Worm (Caenorhabditis elegans) whole organism, midembryonic: ENCODE measurements around the gene str-111.
A peak's percentile ranks its signal among the peaks of the same experiment; 100 is the strongest.

Experiments
- T22C8.4 ChIP-seq: fragments of 200-800 bp; sonication (Bioruptor generic); IDR thresholded peaks from 2 replicates; pipeline ENCODE4 v1.3.6; 2022; ENCODE audit warnings: missing genetic modification characterization, missing compliant biosample characterization
- cog-1 ChIP-seq: sonication (generic microtip); optimal IDR thresholded peaks from 2 replicates; lab custom pipeline; 2016; ENCODE audit warnings: missing genetic modification characterization, missing compliant biosample characterization
- flt-1 ChIP-seq: fragments of 200-800 bp; sonication (Bioruptor generic); IDR thresholded peaks from 2 replicates; pipeline ENCODE4 v1.3.6; 2022; ENCODE audit warnings: missing genetic modification characterization, missing compliant biosample characterization
- klf-2 ChIP-seq: fragments of 200-800 bp; sonication (Bioruptor generic); conservative IDR thresholded peaks from 2 replicates; pipeline ENCODE4 v1.3.6; 2022; ENCODE audit warnings: missing genetic modification reagents, missing genetic modification characterization, missing compliant biosample characterization
- med-1 ChIP-seq: sonication (generic microtip); optimal IDR thresholded peaks from 2 replicates; lab custom pipeline; 2017; ENCODE audit warnings: missing genetic modification characterization, mild to moderate bottlenecking, missing compliant biosample characterization, antibody characterized with exemption, missing genetic modification reagents; ENCODE audit not compliant: insufficient read depth
- ref-1 ChIP-seq: fragments of 200-800 bp; sonication (Bioruptor generic); conservative IDR thresholded peaks from 2 replicates; pipeline ENCODE4 v1.3.6; 2022; ENCODE audit warnings: missing genetic modification reagents, missing genetic modification characterization, missing compliant biosample characterization
- tab-1 ChIP-seq: fragments of 200-800 bp; sonication (Bioruptor generic); IDR thresholded peaks from 2 replicates; pipeline ENCODE4 v1.3.6; 2022; ENCODE audit warnings: missing genetic modification characterization, missing compliant biosample characterization
- ztf-23 ChIP-seq: fragments of 200-800 bp; sonication (Bioruptor generic); IDR thresholded peaks from 2 replicates; pipeline ENCODE4 v1.3.6; 2022; ENCODE audit warnings: missing genetic modification reagents, missing genetic modification characterization, missing compliant biosample characterization
- ztf-29 ChIP-seq: fragments of 200-800 bp; sonication (Bioruptor generic); IDR thresholded peaks from 2 replicates; pipeline ENCODE4 v1.3.6; 2022; ENCODE audit warnings: missing genetic modification reagents, missing genetic modification characterization, missing compliant biosample characterization

Gene str-111

ce11 chrV:16169026-16169425, at the start of gene str-111:
Gene str-111 (minus strand): TSS chrV:16169126.
- TF ChIP-seq flt-1 (GFP tag; lab: Robert Waterston, UW) (no peak), T22C8.4 (GFP tag; lab: Robert Waterston, UW) (no peak), ztf-23 (GFP tag; lab: Robert Waterston, UW) (no peak), med-1 (GFP tag; lab: Kevin White, UChicago) (no peak), tab-1 (GFP tag; lab: Robert Waterston, UW) (no peak), ztf-29 (GFP tag; lab: Robert Waterston, UW) (no peak), ref-1 (GFP tag; lab: Robert Waterston, UW) (no peak), cog-1 (tag; lab: Kevin White, UChicago) (no peak), klf-2 (GFP tag; lab: Robert Waterston, UW) (no peak)

DNA sequence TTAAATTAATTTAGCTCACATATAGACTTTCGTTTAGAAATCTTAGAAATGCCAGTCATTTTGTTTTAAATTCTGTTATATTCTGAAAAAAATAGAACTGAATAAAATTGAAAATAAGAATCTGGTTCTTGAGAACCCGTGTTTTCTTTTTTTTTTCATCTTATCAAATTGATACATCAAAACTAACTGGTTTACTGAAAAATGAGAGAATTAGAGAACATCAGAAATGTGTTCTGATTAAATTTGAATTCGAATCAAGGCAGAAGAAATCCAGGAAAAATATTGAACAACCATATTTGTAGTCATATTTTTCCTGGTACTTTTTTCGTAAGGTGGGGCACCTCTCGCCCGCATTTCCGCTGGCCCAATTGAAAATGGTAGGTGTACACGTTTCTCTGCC, 49.6 kb upstream of the str-111 start, which contains the start of gene F11A5.15:
F11A5.15 (minus strand) TSS at position 101 of the 400 bp plus-strand sequence.
- TF ChIP-seq med-1 (GFP tag; lab: Kevin White, UChicago) (no peak), cog-1 (tag; lab: Kevin White, UChicago) (no peak), T22C8.4 (GFP tag; lab: Robert Waterston, UW) (no peak), ztf-29 (GFP tag; lab: Robert Waterston, UW) (no peak), ref-1 (GFP tag; lab: Robert Waterston, UW) (no peak), klf-2 (GFP tag; lab: Robert Waterston, UW) (no peak), ztf-23 (GFP tag; lab: Robert Waterston, UW) (no peak), flt-1 (GFP tag; lab: Robert Waterston, UW) (no peak), tab-1 (GFP tag; lab: Robert Waterston, UW) (no peak)

DNA sequence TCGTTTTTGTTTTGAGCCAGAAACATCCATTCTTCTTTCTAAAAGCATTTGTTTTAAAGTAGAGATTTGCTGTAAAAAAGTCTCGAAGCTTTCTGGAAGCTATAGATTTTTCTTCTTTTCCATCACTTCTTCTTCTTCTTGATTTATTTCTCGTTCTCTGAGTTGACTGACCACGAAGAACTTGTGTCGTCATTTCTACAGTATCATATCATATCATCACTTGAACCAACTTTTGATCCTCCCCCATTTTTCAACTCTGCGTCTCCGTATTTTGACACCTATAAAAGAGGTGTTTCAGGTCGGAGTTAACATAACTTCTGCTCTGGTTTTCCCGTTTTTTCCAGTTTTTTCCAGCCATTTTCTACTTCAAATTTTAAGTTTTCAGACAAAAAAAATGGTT, 45.6 kb upstream of the str-111 start, which contains the start of gene F11A5.9:
F11A5.9 (plus strand) TSS at position 386 of the 400 bp plus-strand sequence.
- no peak for TF ChIP-seq T22C8.4 (GFP tag; lab: Robert Waterston, UW)
- no peak for TF ChIP-seq ref-1 (GFP tag; lab: Robert Waterston, UW)
- TF ChIP-seq klf-2 (GFP tag; lab: Robert Waterston, UW) = no peak
- no peak for TF ChIP-seq ztf-29 (GFP tag; lab: Robert Waterston, UW)
- TF ChIP-seq med-1 (GFP tag; lab: Kevin White, UChicago) = no peak
- TF ChIP-seq tab-1 (GFP tag; lab: Robert Waterston, UW) = no peak
- no peak for TF ChIP-seq flt-1 (GFP tag; lab: Robert Waterston, UW)
- TF ChIP-seq cog-1 (tag; lab: Kevin White, UChicago) = no peak
- no peak for TF ChIP-seq ztf-23 (GFP tag; lab: Robert Waterston, UW)

DNA sequence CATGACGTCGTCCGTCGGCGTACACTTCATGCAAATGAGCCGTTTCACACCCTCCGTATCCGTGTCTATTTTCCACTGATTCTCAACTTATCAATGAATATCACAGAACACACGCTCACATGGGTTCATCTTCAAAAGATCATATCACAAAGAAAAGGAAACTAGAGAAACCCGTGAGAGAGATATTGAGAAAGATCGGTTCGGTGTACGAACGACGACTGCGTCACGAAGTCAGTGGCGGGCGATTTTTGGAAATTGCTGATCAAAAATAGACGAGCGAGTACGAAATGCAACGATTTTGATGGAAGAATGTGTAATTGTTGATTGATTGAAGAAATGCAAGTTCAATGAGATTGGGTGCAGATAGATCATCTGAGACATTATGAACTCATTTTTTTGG, 44.4 kb upstream of the str-111 start:
- TF ChIP-seq ref-1 (GFP tag; lab: Robert Waterston, UW) (no peak), med-1 (GFP tag; lab: Kevin White, UChicago) (no peak), flt-1 (GFP tag; lab: Robert Waterston, UW) (no peak)

- TF ChIP-seq tab-1 (GFP tag; lab: Robert Waterston, UW) (no peak), cog-1 (tag; lab: Kevin White, UChicago) (no peak), ref-1 (GFP tag; lab: Robert Waterston, UW) (no peak), flt-1 (GFP tag; lab: Robert Waterston, UW) (no peak), T22C8.4 (GFP tag; lab: Robert Waterston, UW) (no peak), med-1 (GFP tag; lab: Kevin White, UChicago) (no peak), ztf-29 (GFP tag; lab: Robert Waterston, UW) (no peak), ztf-23 (GFP tag; lab: Robert Waterston, UW) (no peak), klf-2 (GFP tag; lab: Robert Waterston, UW) (no peak)
Observed at ce11 chrV:16211713-16212112, 42.8 kb upstream of the str-111 start.

DNA sequence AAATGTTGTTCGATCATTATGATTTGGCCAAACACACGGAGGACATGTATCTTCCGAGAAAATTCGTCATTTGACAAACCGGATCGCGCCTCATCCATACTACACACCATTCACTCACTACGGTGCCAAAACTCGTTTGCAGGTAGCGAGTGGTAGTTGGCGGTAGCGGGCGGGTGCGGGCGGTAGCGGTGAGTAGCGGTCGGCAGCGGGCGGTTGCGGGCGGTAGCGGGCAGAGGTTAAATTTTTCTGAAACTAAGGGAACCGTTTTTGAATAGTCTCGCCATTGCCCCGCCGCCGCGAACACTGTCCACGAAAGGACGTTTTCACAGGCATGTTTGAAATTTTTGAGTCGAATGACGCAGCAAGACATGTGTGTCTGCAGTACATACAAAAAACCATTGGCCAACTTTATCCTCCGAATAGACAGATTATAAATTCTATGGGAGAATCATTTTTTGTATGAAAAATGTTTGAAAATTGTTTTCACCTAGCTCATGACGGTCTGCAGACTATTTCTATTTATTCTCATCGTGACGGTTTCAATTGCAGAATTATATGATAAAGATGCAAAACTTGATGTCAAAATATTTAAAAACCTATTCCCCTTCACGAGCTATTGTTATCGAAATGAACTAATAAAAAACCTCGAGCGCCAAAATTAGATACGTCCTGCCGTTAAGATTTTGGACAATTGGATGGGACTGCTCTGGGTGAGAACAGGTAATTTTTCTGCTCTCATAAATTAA, 41.5 kb upstream of the str-111 start, which contains the start of gene F11A5.16:
F11A5.16 (plus strand) TSS at position 696 of the 746 bp plus-strand sequence.
- TF ChIP-seq ztf-29 (GFP tag; lab: Robert Waterston, UW) = no peak
- no peak for TF ChIP-seq ref-1 (GFP tag; lab: Robert Waterston, UW)
- 0 out of 2 replicates have a peak, but pooled peaks have one; percentile 18 for TF ChIP-seq tab-1 (GFP tag; lab: Robert Waterston, UW)
- TF ChIP-seq T22C8.4 (GFP tag; lab: Robert Waterston, UW) = no peak
- TF ChIP-seq flt-1 (GFP tag; lab: Robert Waterston, UW) = no peak

- TF ChIP-seq ref-1 (GFP tag; lab: Robert Waterston, UW) = no peak
- TF ChIP-seq T22C8.4 (GFP tag; lab: Robert Waterston, UW) = no peak
- TF ChIP-seq cog-1 (tag; lab: Kevin White, UChicago) = no peak
- no peak for TF ChIP-seq klf-2 (GFP tag; lab: Robert Waterston, UW)
- TF ChIP-seq med-1 (GFP tag; lab: Kevin White, UChicago) = no peak
- no peak for TF ChIP-seq flt-1 (GFP tag; lab: Robert Waterston, UW)
- no peak for TF ChIP-seq ztf-23 (GFP tag; lab: Robert Waterston, UW)
- no peak for TF ChIP-seq ztf-29 (GFP tag; lab: Robert Waterston, UW)
Observed at ce11 chrV:16209837-16210236, 40.9 kb upstream of the str-111 start, which contains the start of gene oac-15. Gene oac-15 (minus strand): TSS chrV:16209937.

DNA sequence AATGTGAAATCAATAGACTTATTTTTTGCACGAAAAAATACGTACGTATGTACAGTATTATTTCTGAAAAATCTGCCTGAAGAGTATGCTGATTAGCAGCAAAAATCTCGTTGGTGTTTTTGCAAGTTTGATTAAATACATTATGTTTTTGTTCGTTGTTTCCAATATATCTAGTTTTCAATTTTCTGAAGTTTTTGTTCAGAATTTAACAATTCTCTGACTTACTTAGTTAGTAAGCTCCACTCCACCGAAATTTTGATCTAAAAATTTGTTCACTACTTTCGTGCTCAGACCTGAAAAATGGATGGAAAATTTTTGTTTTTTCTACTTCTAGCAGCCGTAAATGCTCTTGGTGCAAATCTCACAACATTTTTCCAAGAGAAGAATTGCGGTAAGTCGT, 36.0 kb upstream of the str-111 start, which contains the start of gene irld-26:
irld-26 (plus strand) TSS at position 301 of the 400 bp plus-strand sequence.
- TF ChIP-seq flt-1 (GFP tag; lab: Robert Waterston, UW) (no peak), klf-2 (GFP tag; lab: Robert Waterston, UW) (no peak), ztf-23 (GFP tag; lab: Robert Waterston, UW) (no peak), med-1 (GFP tag; lab: Kevin White, UChicago) (no peak), ref-1 (GFP tag; lab: Robert Waterston, UW) (no peak), cog-1 (tag; lab: Kevin White, UChicago) (no peak), tab-1 (GFP tag; lab: Robert Waterston, UW) (no peak), ztf-29 (GFP tag; lab: Robert Waterston, UW) (no peak), T22C8.4 (GFP tag; lab: Robert Waterston, UW) (no peak)
